Fruit fly (Drosophila melanogaster): ENCODE measurements around the gene Mettl2.

DNA sequence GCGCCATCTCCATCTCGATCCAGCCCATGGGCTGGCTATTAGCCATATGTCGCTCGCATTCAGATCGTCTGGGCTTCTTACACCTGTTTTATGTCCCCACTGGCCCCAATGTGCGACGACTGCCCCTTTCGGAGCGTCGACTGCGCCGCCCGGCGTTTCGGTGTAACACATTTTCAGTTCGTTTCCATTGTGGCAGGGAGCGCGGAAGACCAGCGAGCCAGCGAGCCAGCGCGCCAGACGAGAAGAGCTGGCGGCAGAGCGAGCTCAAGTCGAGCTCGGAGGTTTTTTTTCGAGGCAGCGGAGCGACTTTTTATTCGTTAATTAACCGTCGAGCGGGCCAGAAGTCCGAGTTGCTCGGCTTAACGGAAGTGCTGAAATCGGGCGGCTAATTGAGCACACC is 35.3 kb upstream of the Mettl2 start, which contains the start of gene CG7991:
- TF ChIP-seq Myc (optimal IDR thresholded peaks at IDR 0.05) = no peak
- no peak for TF ChIP-seq psq (optimal IDR thresholded peaks at IDR 0.05)
- TF ChIP-seq h (optimal IDR thresholded peaks at IDR 0.05) = no peak
- no peak for TF ChIP-seq insv (optimal IDR thresholded peaks at IDR 0.05)
- TF ChIP-seq Sin3A (optimal IDR thresholded peaks at IDR 0.05) = no peak
- TF ChIP-seq ttk (optimal IDR thresholded peaks at IDR 0.05) = no peak
